Fruit fly (Drosophila melanogaster): ENCODE results near the gene TfIIB.

Gene TfIIB

DNA sequence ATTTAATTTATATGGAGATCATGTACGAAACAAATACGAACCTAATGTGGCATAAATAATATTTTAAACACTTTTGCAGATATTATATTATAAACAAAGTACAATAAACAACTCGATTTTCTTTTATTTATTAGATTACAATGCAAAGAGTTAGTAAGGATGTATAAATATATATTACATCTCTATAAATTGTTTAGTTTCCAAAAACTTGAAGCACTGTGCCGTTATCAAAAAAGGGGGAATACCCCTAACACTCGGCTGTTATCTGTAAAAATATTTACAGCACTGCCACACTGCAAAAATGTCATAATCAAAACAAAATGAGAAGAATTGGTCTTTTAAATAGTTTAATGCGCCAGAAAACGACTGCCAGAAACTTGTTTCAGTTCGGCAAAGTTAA, 2.6 kb upstream of the TfIIB start, which contains the start of gene CG5188 (continued):
- TF ChIP-seq chif (GFP tag; optimal IDR thresholded peaks at IDR 0.05) (no peak), rib (GFP tag; IDR thresholded peaks at IDR 0.05) (no peak), Ravus (GFP tag; IDR thresholded peaks at IDR 0.05) (no peak), Optix (GFP tag; IDR thresholded peaks at IDR 0.05) (no peak), Fer1 (GFP tag; optimal IDR thresholded peaks at IDR 0.05) (peak; percentile 48), z (GFP tag; IDR thresholded peaks at IDR 0.05) (no peak), CG17328 (GFP tag; IDR thresholded peaks at IDR 0.05) (peak; percentile 68), schlank (tag; optimal IDR thresholded peaks at IDR 0.05) (no peak), hbn (GFP tag; IDR thresholded peaks at IDR 0.05; ENCODE audit: partially characterized antibody) (no peak), GATAe (GFP tag; conservative IDR thresholded peaks at IDR 0.05) (no peak; the same call in 1 of the 2 replicates), CG4820 (GFP tag; optimal IDR thresholded peaks at IDR 0.05) (peak; percentile 31), cas (GFP tag; IDR thresholded peaks at IDR 0.05) (no peak), CG7372 (GFP tag; IDR thresholded peaks at IDR 0.05) (no peak), Asciz (GFP tag; optimal IDR thresholded peaks at IDR 0.05) (peak; percentile 42), danr (GFP tag; IDR thresholded peaks at IDR 0.05) (no peak), Hr3 (GFP tag; optimal IDR thresholded peaks at IDR 0.05) (peak; percentile 9), CG2202 (tag; optimal IDR thresholded peaks at IDR 0.05) (no peak), tin (GFP tag; optimal IDR thresholded peaks at IDR 0.05) (peak; percentile 56), fru (optimal IDR thresholded peaks at IDR 0.05) (no peak), eve (GFP tag; optimal IDR thresholded peaks at IDR 0.05) (no peak), sob (GFP tag; IDR thresholded peaks at IDR 0.05) (peak; percentile 31; the same call in 1 of the 2 replicates), CG1024 (GFP tag; IDR thresholded peaks at IDR 0.05) (0 out of 2 replicates have a peak, but pooled peaks have one; percentile 44), CG12942 (GFP tag; optimal IDR thresholded peaks at IDR 0.05) (no peak), CG7556 (GFP tag; optimal IDR thresholded peaks at IDR 0.05) (peak; percentile 60), cad (GFP tag; optimal IDR thresholded peaks at IDR 0.05) (no peak), TFAM (GFP tag; optimal IDR thresholded peaks at IDR 0.05) (no peak), repo (GFP tag; optimal IDR thresholded peaks at IDR 0.05) (no peak), B-H1 (GFP tag; IDR thresholded peaks at IDR 0.05) (no peak; the same call in 2 of the 3 replicates), CG2120 (GFP tag; optimal IDR thresholded peaks at IDR 0.05) (peak; percentile 56), CG4854 (GFP tag; optimal IDR thresholded peaks at IDR 0.05) (no peak), disco-r (GFP tag; optimal IDR thresholded peaks at IDR 0.05) (no peak), ac (GFP tag; optimal IDR thresholded peaks at IDR 0.05) (no peak), CG13296 (GFP tag; optimal IDR thresholded peaks at IDR 0.05) (peak; percentile 34), CG1233 (GFP tag; optimal IDR thresholded peaks at IDR 0.05) (no peak), jumu (GFP tag; optimal IDR thresholded peaks at IDR 0.05) (peak; percentile 13), NC2α (GFP tag; optimal IDR thresholded peaks at IDR 0.05) (no peak), CG7928 (GFP tag; optimal IDR thresholded peaks at IDR 0.05) (no peak), CG34376 (GFP tag; optimal IDR thresholded peaks at IDR 0.05) (peak; percentile 42), C15 (GFP tag; IDR thresholded peaks at IDR 0.05) (no peak), stc (GFP tag; IDR thresholded peaks at IDR 0.05) (peak; percentile 62; the same call in 1 of the 2 replicates), CG11695 (GFP tag; IDR thresholded peaks at IDR 0.05) (peak; percentile 66; the same call in 2 of the 3 replicates), H15 (GFP tag; IDR thresholded peaks at IDR 0.05) (no peak), CoRest (tag; optimal IDR thresholded peaks at IDR 0.05) (peak; percentile 51), CG32767 (GFP tag; IDR thresholded peaks at IDR 0.05) (no peak), CG32772 (GFP tag; IDR thresholded peaks at IDR 0.05) (no peak), nau (GFP tag; optimal IDR thresholded peaks at IDR 0.05) (peak; percentile 10), CrebB (tag; optimal IDR thresholded peaks at IDR 0.05) (no peak), wor (GFP tag; IDR thresholded peaks at IDR 0.05) (no peak), chinmo (GFP tag; IDR thresholded peaks at IDR 0.05; ENCODE audit: partially characterized antibody) (0 out of 4 replicates have a peak, but pooled peaks have one; percentile 20), klu (GFP tag; IDR thresholded peaks at IDR 0.05) (no peak), CG11696 (GFP tag; IDR thresholded peaks at IDR 0.05) (peak; percentile 64; the same call in 1 of the 2 replicates), CG12236 (GFP tag; optimal IDR thresholded peaks at IDR 0.05) (no peak), pfk (GFP tag; optimal IDR thresholded peaks at IDR 0.05) (no peak)
